Worm (Caenorhabditis elegans): ENCODE measurements around the gene E02A10.3.

- TF ChIP-seq aly-2 (tag; optimal IDR thresholded peaks at IDR 0.05), result no peak
- no peak for TF ChIP-seq egl-43 (GFP tag; IDR thresholded peaks at IDR 0.05)
- TF ChIP-seq zag-1 (tag; optimal IDR thresholded peaks at IDR 0.05), result no peak
- no peak for TF ChIP-seq unc-130 (GFP tag; optimal IDR thresholded peaks at IDR 0.05)
- TF ChIP-seq hlh-30 (tag; optimal IDR thresholded peaks at IDR 0.05; ENCODE audit: insufficient read depth), result no peak
- no peak for TF ChIP-seq ceh-44 (GFP tag; IDR thresholded peaks at IDR 0.05)
- TF ChIP-seq duxl-1 (tag; optimal IDR thresholded peaks at IDR 0.05; ENCODE audit: poor library complexity), result no peak
- no peak for TF ChIP-seq Y105C5A.15 (GFP tag; IDR thresholded peaks at IDR 0.05)
- TF ChIP-seq lin-39 (tag; optimal IDR thresholded peaks at IDR 0.05), result no peak
Observed at ce11 chrV:12590601-12591000, 11.2 kb downstream of the E02A10.3 start, which contains the start of gene ttr-43.

Measured in whole organism, L4 larva.